Worm (Caenorhabditis elegans): ENCODE results near the gene B0281.1.

The B0281.1 gene

DNA sequence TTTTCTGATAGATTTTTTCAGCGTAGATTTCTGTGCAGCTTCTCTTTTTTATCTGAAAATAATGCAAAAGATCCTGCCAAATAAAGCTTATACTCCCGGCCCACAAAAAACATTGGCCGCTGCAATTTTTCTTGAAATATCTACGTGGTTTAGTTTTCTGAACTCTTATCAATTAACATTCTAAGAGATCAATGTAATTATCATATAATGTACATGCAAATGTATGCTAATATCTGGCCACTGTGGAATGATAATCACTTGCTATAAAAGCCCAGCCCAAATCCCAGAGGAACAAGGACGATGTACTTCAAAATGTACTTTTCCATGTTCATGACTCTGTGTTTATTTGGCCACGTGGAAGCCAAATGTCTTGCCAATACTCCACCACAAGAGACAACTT, 41.6 kb downstream of the B0281.1 start, which contains the start of gene F43C11.2:
Gene F43C11.2, plus strand, starts transcription at position 301 of the 400 bp plus-strand sequence.
- TF ChIP-seq F39B2.1 (GFP tag; IDR thresholded peaks at IDR 0.05) (no peak), Y53G8AR.9 (GFP tag; conservative IDR thresholded peaks at IDR 0.05) (no peak), nhr-27 (tag; optimal IDR thresholded peaks at IDR 0.05) (no peak), let-526 (GFP tag; IDR thresholded peaks at IDR 0.05) (no peak), bed-1 (GFP tag; IDR thresholded peaks at IDR 0.05) (no peak), rec-8 (tag; optimal IDR thresholded peaks at IDR 0.05) (no peak), egrh-3 (GFP tag; IDR thresholded peaks at IDR 0.05) (no peak)

DNA sequence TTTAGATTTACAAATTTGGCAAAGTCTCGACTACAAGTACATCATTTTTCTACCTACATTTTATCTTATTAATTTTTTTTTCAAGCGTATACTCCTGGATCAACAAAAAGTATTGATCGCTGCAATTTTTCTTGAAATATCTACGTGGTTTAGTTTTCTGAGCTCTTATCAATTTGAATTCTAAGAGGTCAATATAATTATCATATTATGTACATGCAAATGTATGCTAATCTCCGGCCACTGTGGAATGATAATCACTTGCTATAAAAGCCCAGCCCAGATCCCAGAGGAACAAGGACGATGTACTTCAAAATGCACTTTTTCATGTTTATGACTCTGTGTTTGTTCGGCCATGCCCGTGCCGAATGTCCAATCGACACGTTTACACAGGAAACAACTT, 43.9 kb downstream of the B0281.1 start, which contains the start of gene F43C11.1:
Gene F43C11.1, plus strand, starts transcription at position 301 of the 400 bp plus-strand sequence.
- TF ChIP-seq madf-6 (GFP tag; IDR thresholded peaks at IDR 0.05) (no peak), sea-2 (GFP tag; IDR thresholded peaks at IDR 0.05) (no peak), ekl-4 (GFP tag; IDR thresholded peaks at IDR 0.05) (no peak), ztf-26 (tag; optimal IDR thresholded peaks at IDR 0.05) (no peak), attf-3 (GFP tag; conservative IDR thresholded peaks at IDR 0.05) (no peak), K11D2.4 (GFP tag; IDR thresholded peaks at IDR 0.05) (no peak)

ce11 chrII:2359965-2360364, 47.1 kb downstream of the B0281.1 start, which contains the start of gene F43C11.16:
Gene F43C11.16 (minus strand): TSS chrII:2360065.
- no peak for TF ChIP-seq nhr-27 (tag; optimal IDR thresholded peaks at IDR 0.05)
- TF ChIP-seq dpl-1 (GFP tag; optimal IDR thresholded peaks at IDR 0.05): no peak
- TF ChIP-seq madf-10 (tag; optimal IDR thresholded peaks at IDR 0.05): no peak
- no peak for TF ChIP-seq egl-18 (GFP tag; IDR thresholded peaks at IDR 0.05)
- no peak for TF ChIP-seq ekl-4 (GFP tag; IDR thresholded peaks at IDR 0.05)

Measured in whole organism, young adult.